Worm (Caenorhabditis elegans) whole organism, L4 larva: Measurements from ENCODE around the gene ttc-7.
A peak's percentile ranks its signal among the peaks of the same experiment; 100 is the strongest.

Experiments
- D1046.2 ChIP-seq: fragments of 200-800 bp; sonication (Bioruptor generic); IDR thresholded peaks from 2 replicates; pipeline ENCODE4 v1.3.6; 2022; ENCODE audit warnings: missing genetic modification characterization, missing compliant biosample characterization
- R02D3.7 ChIP-seq: fragments of 150-350 bp; sonication (generic microtip); optimal IDR thresholded peaks from 3 replicates; lab custom pipeline; 2014; ENCODE audit warnings: missing biosample characterization, missing genetic modification characterization
- T20F7.1 ChIP-seq: fragments of 200-800 bp; sonication (Bioruptor generic); optimal IDR thresholded peaks from 2 replicates; lab custom pipeline; 2018; ENCODE audit warnings: mild to moderate bottlenecking, missing genetic modification characterization, missing compliant biosample characterization
- Y48G9A.11 ChIP-seq: fragments of 200-800 bp; sonication (Bioruptor generic); IDR thresholded peaks from 2 replicates; pipeline ENCODE4 v1.3.6; 2022; ENCODE audit warnings: missing genetic modification reagents, missing genetic modification characterization, missing compliant biosample characterization
- Y5F2A.4 ChIP-seq: fragments of 200-800 bp; sonication (Bioruptor generic); optimal IDR thresholded peaks from 2 replicates; lab custom pipeline; 2018; ENCODE audit warnings: mild to moderate bottlenecking, missing genetic modification characterization, missing compliant biosample characterization
- aha-1 ChIP-seq: fragments of 150-350 bp; peaks from one replicate; lab custom pipeline; 2014; ENCODE audit warnings: missing biosample characterization, missing genetic modification characterization
- ceh-28 ChIP-seq: fragments of 150-350 bp; optimal IDR thresholded peaks from 2 replicates; lab custom pipeline; 2014; ENCODE audit warnings: missing biosample characterization, missing genetic modification reagents, missing genetic modification characterization
- daf-16 ChIP-seq, 3 experiments: sonication (generic microtip); optimal IDR thresholded peaks; 2 replicates each; lab custom pipeline; 2016 to 2017; ENCODE audit warnings: missing genetic modification characterization in 3 of 3, missing genetic modification reagents in 3 of 3, mild to moderate bottlenecking in 2 of 3, missing compliant biosample characterization in 2 of 3, missing biosample characterization in 1 of 3, moderate library complexity in 1 of 3
- dmd-9 ChIP-seq: fragments of 200-800 bp; sonication (Bioruptor generic); IDR thresholded peaks from 2 replicates; pipeline ENCODE4 v1.3.6; 2022; ENCODE audit warnings: missing genetic modification reagents, missing genetic modification characterization, missing compliant biosample characterization
- dpl-1 ChIP-seq: fragments of 150-350 bp; optimal IDR thresholded peaks from 2 replicates; lab custom pipeline; 2014; ENCODE audit warnings: missing biosample characterization, missing genetic modification reagents, missing genetic modification characterization
- duxl-1 ChIP-seq: sonication (generic microtip); optimal IDR thresholded peaks from 2 replicates; lab custom pipeline; 2016; ENCODE audit warnings: mild to moderate bottlenecking, missing genetic modification characterization, moderate library complexity, missing compliant biosample characterization; ENCODE audit not compliant: poor library complexity
- dve-1 ChIP-seq: sonication (generic microtip); optimal IDR thresholded peaks from 2 replicates; lab custom pipeline; 2017; ENCODE audit warnings: antibody characterized with exemption, mild to moderate bottlenecking, missing genetic modification characterization, missing compliant biosample characterization; ENCODE audit not compliant: insufficient read depth
- egl-27 ChIP-seq: sonication (generic microtip); optimal IDR thresholded peaks from 3 replicates; lab custom pipeline; 2017; ENCODE audit warnings: missing biosample characterization, missing genetic modification reagents, missing genetic modification characterization
- egl-43 ChIP-seq: fragments of 200-800 bp; sonication (Bioruptor generic); IDR thresholded peaks from 2 replicates; pipeline ENCODE4 v1.3.6; 2022; ENCODE audit warnings: missing genetic modification reagents, missing genetic modification characterization, missing compliant biosample characterization
- fkh-10 ChIP-seq: fragments of 150-350 bp; optimal IDR thresholded peaks from 2 replicates; lab custom pipeline; 2014; ENCODE audit warnings: missing biosample characterization, missing genetic modification reagents, missing genetic modification characterization
- hif-1 ChIP-seq, 2 experiments: sonication (generic microtip); optimal IDR thresholded peaks; 2 replicates each; lab custom pipeline; 2016 to 2017; ENCODE audit warnings: missing compliant biosample characterization in 2 of 2, missing genetic modification characterization in 2 of 2, missing genetic modification reagents in 2 of 2, missing genotype in 2 of 2, mild to moderate bottlenecking in 1 of 2
- hlh-11 ChIP-seq: fragments of 200-800 bp; sonication (Bioruptor generic); optimal IDR thresholded peaks from 2 replicates; lab custom pipeline; 2018; ENCODE audit warnings: mild to moderate bottlenecking, missing genetic modification characterization, missing compliant biosample characterization
- hlh-30 ChIP-seq: sonication (generic microtip); optimal IDR thresholded peaks from 2 replicates; lab custom pipeline; 2017; ENCODE audit warnings: antibody characterized with exemption, mild to moderate bottlenecking, missing genetic modification characterization, missing compliant biosample characterization; ENCODE audit not compliant: insufficient read depth
- hmg-1.1 ChIP-seq: fragments of 200-800 bp; sonication (Bioruptor generic); IDR thresholded peaks from 2 replicates; pipeline ENCODE4 v1.3.6; 2022; ENCODE audit warnings: missing genetic modification reagents, missing genetic modification characterization, missing compliant biosample characterization
- lin-13 ChIP-seq: fragments of 150-350 bp; optimal IDR thresholded peaks from 2 replicates; lab custom pipeline; 2014; ENCODE audit warnings: missing biosample characterization, missing genetic modification reagents, missing genetic modification characterization
- lin-38 ChIP-seq: fragments of 200-800 bp; sonication (Bioruptor generic); IDR thresholded peaks from 2 replicates; pipeline ENCODE4 v1.3.6; 2022; ENCODE audit warnings: missing genetic modification reagents, missing genetic modification characterization, missing compliant biosample characterization
- lin-39 ChIP-seq: fragments of 150-350 bp; optimal IDR thresholded peaks from 2 replicates; lab custom pipeline; 2014; ENCODE audit warnings: missing biosample characterization, missing genetic modification reagents, missing genetic modification characterization
- lsy-2 ChIP-seq, 2 experiments: fragments of 150-350 bp in 1 of 2; sonication (generic microtip) in 1 of 2; optimal IDR thresholded peaks; 2 replicates each; lab custom pipeline; 2014 to 2017; ENCODE audit warnings: missing biosample characterization in 2 of 2, missing genetic modification characterization in 2 of 2
- mep-1 ChIP-seq: fragments of 150-350 bp; sonication (generic microtip); optimal IDR thresholded peaks from 3 replicates; lab custom pipeline; 2014; ENCODE audit warnings: missing biosample characterization, missing genetic modification characterization
- mes-2 ChIP-seq: sonication (generic microtip); optimal IDR thresholded peaks from 2 replicates; lab custom pipeline; 2016; ENCODE audit warnings: missing genotype, mild to moderate bottlenecking, missing genetic modification characterization, missing compliant biosample characterization; ENCODE audit not compliant: poor library complexity, severe bottlenecking
- nhr-6 ChIP-seq: fragments of 150-350 bp; optimal IDR thresholded peaks from 2 replicates; lab custom pipeline; 2014; ENCODE audit warnings: missing biosample characterization, missing genetic modification characterization
- nhr-76 ChIP-seq: fragments of 150-350 bp; optimal IDR thresholded peaks from 2 replicates; lab custom pipeline; 2014; ENCODE audit warnings: missing biosample characterization, missing genetic modification characterization
- pha-4 ChIP-seq, 2 experiments: fragments of 150-350 bp in 1 of 2; fragments of 200-800 bp in 1 of 2; sonication (Bioruptor generic) in 1 of 2; IDR thresholded peaks in 1 of 2; optimal IDR thresholded peaks in 1 of 2; 2 replicates each; pipeline versions ENCODE4 v1.3.6 to Lab custom; 2014 to 2022; ENCODE audit warnings: missing genetic modification characterization in 2 of 2, missing genetic modification reagents in 2 of 2, missing biosample characterization in 1 of 2, missing compliant biosample characterization in 1 of 2
- rbr-2 ChIP-seq: sonication (generic microtip); optimal IDR thresholded peaks from 2 replicates; lab custom pipeline; 2016; ENCODE audit warnings: missing genotype, missing genetic modification characterization, missing compliant biosample characterization
- spr-3 ChIP-seq: fragments of 200-800 bp; sonication (Bioruptor generic); optimal IDR thresholded peaks from 2 replicates; lab custom pipeline; 2018; ENCODE audit warnings: mild to moderate bottlenecking, missing genetic modification characterization, missing compliant biosample characterization
- unc-130 ChIP-seq: sonication (generic microtip); optimal IDR thresholded peaks from 2 replicates; lab custom pipeline; 2016; ENCODE audit warnings: missing genetic modification reagents, missing genetic modification characterization, missing compliant biosample characterization
- zfp-2 ChIP-seq: sonication (generic microtip); optimal IDR thresholded peaks from 2 replicates; lab custom pipeline; 2016; ENCODE audit warnings: mild to moderate bottlenecking, missing genetic modification characterization, missing compliant biosample characterization
- zip-11 ChIP-seq: fragments of 200-800 bp; sonication (Bioruptor generic); IDR thresholded peaks from 2 replicates; pipeline ENCODE4 v1.3.6; 2022; ENCODE audit warnings: missing genetic modification characterization, missing compliant biosample characterization

The ttc-7 gene

DNA sequence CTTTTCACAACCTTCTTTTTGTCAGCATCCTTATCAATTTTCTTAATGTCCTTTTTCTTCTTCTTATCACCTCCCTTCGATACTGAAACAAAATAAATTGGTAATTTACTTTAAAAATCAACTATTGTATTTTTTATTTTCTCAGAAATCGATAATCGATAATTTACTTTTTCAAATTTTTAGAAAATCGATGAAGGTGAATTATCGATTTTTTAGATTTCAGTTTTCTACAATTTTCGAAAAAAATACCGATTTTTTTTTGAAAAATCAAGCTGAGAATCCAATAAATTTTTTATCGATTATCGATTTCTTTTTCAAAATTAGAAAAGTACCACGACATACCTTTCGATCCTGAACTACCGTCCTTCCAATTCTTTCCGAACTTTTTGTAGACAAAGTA is 22.4 kb downstream of the ttc-7 start:
- TF ChIP-seq R02D3.7 (tag; lab: Kevin White, UChicago) (no peak), ceh-28 (peak; percentile 83), egl-43 (GFP tag; lab: Robert Waterston, UW) (no peak)

DNA sequence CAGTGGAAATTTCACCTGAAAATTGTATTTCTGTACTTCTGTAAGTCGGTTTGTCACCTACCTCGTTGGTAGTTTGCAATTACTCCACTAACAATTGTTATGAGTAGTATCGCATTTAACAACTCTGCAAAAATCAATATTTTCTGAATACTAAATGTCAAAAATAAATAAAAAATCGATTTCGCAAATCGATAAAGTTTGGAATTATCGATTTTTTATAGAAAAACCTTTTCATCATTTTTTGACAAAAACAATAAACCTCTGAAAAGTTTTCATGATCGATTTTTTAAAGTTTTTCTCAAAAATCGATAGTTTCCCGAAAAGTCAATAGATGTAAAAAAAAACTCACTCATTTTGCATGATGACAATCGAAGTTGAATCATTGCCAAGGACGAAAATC is 26.7 kb downstream of the ttc-7 start:
- TF ChIP-seq dmd-9 (GFP tag; lab: Robert Waterston, UW) (no peak), ceh-28 (peak; percentile 84)

DNA sequence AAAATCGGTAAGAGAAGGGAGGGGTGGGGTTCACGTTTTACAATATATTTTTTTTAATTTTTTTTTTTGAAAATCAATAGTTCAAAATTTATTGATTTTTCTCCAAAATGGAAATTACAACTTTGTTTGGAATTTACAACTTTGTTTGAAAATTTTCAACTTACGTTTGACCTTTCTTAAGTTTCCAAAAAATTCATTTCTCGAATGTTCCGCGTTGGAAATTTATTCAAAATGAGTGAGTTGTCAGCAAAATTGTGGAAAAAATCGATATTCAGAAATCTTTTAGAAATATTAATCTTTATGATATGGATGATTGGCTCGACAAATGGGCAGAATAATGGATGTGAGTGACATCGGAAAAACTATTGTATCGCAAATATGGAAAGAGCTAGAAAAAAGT is 27.1 kb downstream of the ttc-7 start, which contains the start of gene B0524.3:
TSS of gene B0524.3 (plus strand) at position 301 of the 400 bp plus-strand sequence.
- TF ChIP-seq hlh-11 (tag; lab: Kevin White, UChicago) (no peak), egl-43 (GFP tag; lab: Robert Waterston, UW) (no peak), D1046.2 (no peak), lsy-2 (tag; optimal IDR thresholded peaks at IDR 0.05; lab: Kevin White, UChicago) (no peak), Y5F2A.4 (GFP tag; lab: Kevin White, UChicago) (no peak), egl-27 (tag; lab: Kevin White, UChicago) (no peak), fkh-10 (no peak), hmg-1.1 (no peak), duxl-1 (no peak), unc-130 (GFP tag; lab: Kevin White, UChicago) (no peak)

DNA sequence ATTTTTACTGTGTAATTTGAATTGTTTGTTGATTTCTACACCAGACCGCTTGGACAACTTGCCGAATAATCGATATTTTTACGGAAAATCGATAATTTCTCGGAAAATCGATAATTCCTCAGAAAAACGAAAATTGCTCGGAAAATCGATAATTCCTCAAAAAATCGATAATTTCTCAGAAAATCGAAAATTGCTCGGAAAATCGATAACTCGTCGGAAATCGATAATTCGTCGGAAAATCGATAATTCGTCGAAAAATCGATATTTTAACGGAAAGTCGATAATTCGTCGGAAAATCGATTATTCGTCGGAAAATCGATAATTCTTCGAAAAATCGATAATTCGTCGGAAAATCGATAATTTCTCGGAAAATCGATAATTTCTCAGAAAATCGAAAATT is 31.9 kb downstream of the ttc-7 start:
- peak; percentile 92 for TF ChIP-seq ceh-28

DNA sequence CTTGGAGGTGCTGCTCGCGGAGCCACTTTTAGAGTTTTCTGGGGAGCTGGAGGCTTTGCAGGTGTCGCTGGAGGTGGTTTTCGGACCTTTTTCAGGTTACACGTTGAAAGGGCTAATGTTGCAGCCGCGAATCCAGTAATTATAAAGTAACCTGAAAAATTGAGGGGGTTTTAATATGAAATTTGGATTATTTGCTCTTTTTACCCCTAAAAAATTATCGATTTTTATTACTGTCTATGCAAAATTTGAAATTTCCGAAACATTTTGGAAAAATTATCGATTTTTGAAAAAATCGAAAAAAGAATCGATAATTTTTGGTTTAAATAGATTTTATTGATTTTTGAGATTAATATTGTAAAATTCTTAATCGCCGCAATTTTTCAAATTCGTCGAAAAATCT is 33.2 kb downstream of the ttc-7 start:
- TF ChIP-seq dmd-9 (GFP tag; lab: Robert Waterston, UW) (no peak), aha-1 (tag; lab: Kevin White, UChicago) (peak; percentile 88)

DNA sequence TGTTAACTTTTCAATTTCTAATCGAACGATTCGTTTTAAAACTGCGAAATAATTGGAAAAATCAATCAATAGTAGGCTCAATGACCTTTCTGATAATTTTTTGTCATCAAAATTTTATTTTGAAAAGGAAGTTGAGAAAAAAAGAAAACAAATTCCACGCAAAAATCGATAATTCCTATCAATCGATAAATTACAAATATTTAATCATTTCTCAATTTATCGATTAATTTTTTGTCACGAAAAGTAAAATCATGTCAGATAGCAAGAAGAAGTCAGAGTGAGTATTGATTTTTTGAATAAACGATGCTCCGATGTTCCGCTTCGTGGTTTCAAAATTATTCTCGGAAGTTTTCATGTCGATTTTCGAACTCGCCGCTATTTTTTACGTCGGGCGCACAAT is 33.6 kb downstream of the ttc-7 start, which contains the start of the genes B0524.5 and B0524.2:
TSS of gene B0524.5 (minus strand) at position 40 of the 400 bp plus-strand sequence.
TSS of gene B0524.2 (plus strand) at position 207 of the 400 bp plus-strand sequence.
- TF ChIP-seq lin-39 (tag; lab: Kevin White, UChicago) (no peak), ceh-28 (peak; percentile 91)

DNA sequence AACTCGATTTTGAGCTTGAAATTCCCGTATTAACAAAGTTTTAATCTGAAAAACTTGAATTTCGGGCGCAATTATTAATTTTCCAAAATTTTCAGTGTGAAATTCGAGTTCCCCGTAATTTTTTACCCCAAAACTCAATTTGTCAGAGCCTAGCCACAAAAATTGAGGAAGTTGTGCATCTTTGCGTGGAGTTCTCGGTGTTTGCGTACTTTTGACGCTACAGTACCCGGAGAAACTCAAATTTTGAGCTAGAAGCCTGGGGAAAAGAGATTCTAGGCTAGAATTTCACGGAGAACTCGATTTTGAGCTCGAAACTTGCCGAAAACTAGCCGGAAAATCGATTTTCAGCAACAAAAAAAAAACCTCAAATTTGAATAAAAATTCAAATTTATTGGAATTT is 40.2 kb downstream of the ttc-7 start:
- TF ChIP-seq aha-1 (tag; lab: Kevin White, UChicago) (peak; percentile 63), lsy-2 (tag; optimal IDR thresholded peaks at IDR 0.05; lab: Kevin White, UChicago) (peak in 1 of 2 experiments; percentile 44), lin-13 (GFP tag; lab: Kevin White, UChicago) (peak; percentile 1)

DNA sequence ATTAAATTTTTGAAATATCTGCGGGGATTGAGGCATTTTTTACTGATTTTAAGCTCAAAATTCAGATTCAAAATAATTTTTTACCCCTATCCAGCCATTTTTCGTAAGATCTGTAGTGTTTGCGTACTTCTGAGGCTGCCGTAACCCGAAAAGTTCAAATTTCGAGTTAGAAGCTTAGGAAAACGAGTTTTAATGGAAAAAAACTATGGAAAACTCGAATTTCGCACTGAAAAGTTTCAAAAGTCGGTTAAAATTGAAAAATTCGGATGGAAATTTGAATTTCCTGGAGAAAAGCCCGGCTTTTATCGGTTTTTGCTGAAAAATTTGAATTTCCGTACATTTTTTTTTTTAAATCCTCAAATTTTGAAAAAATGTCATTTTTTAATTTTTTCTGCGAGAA is 43.7 kb downstream of the ttc-7 start:
- no peak for TF ChIP-seq zip-11 (GFP tag; lab: Robert Waterston, UW)
- peak; percentile 91 for TF ChIP-seq aha-1 (tag; lab: Kevin White, UChicago)

DNA sequence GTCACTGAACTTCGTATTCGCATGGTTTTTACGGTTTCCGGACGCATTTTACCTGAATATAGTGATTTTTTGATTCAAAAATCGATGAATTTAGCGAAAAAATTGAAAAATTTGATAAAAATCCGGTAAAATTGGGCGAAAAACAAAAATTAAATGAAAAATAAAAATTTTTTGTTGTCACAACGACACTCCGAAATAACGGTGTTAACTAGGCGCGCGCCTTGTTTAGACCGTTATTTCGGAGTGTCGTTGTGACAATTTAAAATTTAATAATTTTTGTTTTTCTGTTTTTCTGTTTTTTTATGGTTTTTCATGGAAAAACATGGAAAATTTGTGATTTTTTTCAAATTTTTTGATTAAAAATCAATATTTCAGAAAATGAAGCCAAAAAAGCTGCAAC is 45.4 kb downstream of the ttc-7 start, which contains the start of the genes B0524.6 and pqn-41:
TSS of gene B0524.6 (minus strand) at position 52 of the 400 bp plus-strand sequence.
TSS of gene pqn-41 (plus strand) at position 370 of the 400 bp plus-strand sequence.
- no peak for TF ChIP-seq hif-1 (tag; optimal IDR thresholded peaks at IDR 0.05; lab: Kevin White, UChicago)
- peak; percentile 98 for TF ChIP-seq T20F7.1 (GFP tag; lab: Kevin White, UChicago)
- TF ChIP-seq nhr-76 (tag; lab: Kevin White, UChicago): no peak
- TF ChIP-seq pha-4 (GFP tag; IDR thresholded peaks at IDR 0.05; lab: Robert Waterston, UW): no peak
- peak; percentile 53 for TF ChIP-seq pha-4 (tag; optimal IDR thresholded peaks at IDR 0.05; lab: Kevin White, UChicago)
- peak; percentile 64 for TF ChIP-seq lin-38 (GFP tag; lab: Robert Waterston, UW)
- TF ChIP-seq zfp-2 (tag; lab: Kevin White, UChicago): no peak
- no peak for TF ChIP-seq daf-16 (GFP tag; optimal IDR thresholded peaks at IDR 0.05; lab: Kevin White, UChicago)
- peak; percentile 37 for TF ChIP-seq daf-16 (tag; optimal IDR thresholded peaks at IDR 0.05; lab: Kevin White, UChicago)
- TF ChIP-seq dpl-1 (GFP tag; lab: Kevin White, UChicago): peak; percentile 73
- peak in 1 of 2 experiments; percentile 90 for TF ChIP-seq lsy-2 (tag; optimal IDR thresholded peaks at IDR 0.05; lab: Kevin White, UChicago)
- no peak for TF ChIP-seq spr-3 (GFP tag; lab: Kevin White, UChicago)
- TF ChIP-seq mep-1 (tag; lab: Kevin White, UChicago): peak; percentile 68
- TF ChIP-seq nhr-6 (tag; lab: Kevin White, UChicago): peak; percentile 18
- TF ChIP-seq rbr-2: peak; percentile 11
- TF ChIP-seq mes-2 (tag; lab: Kevin White, UChicago): peak; percentile 75
- TF ChIP-seq hmg-1.1: 0 out of 2 replicates have a peak, but pooled peaks have one; percentile 17
- peak; percentile 46 for TF ChIP-seq dve-1 (tag; lab: Kevin White, UChicago)
- peak; percentile 23 for TF ChIP-seq hlh-30
- TF ChIP-seq Y48G9A.11 (GFP tag; lab: Robert Waterston, UW): peak; percentile 97
